Fruit fly (Drosophila melanogaster): Measurements from ENCODE around the gene CG10713.

The CG10713 gene

dm6 chr3L:13479609-13480240 is 44.7 kb upstream of the CG10713 start (continued):
- TF ChIP-seq gsb (GFP tag; IDR thresholded peaks at IDR 0.05) = 0 out of 2 replicates have a peak, but pooled peaks have one; percentile 43
- TF ChIP-seq CG17361 (GFP tag; IDR thresholded peaks at IDR 0.05) = peak; percentile 67; the same call in 2 of the 3 replicates
- TF ChIP-seq Opbp (GFP tag; IDR thresholded peaks at IDR 0.05; ENCODE audit: partially characterized antibody) = no peak
- no peak for TF ChIP-seq Stat92E (GFP tag; optimal IDR thresholded peaks at IDR 0.05)
- no peak for TF ChIP-seq CG1529 (GFP tag; optimal IDR thresholded peaks at IDR 0.05)
- TF ChIP-seq Gug (GFP tag; IDR thresholded peaks at IDR 0.05) = peak; percentile 19; the same call in 1 of the 4 replicates
- TF ChIP-seq Optix (GFP tag; IDR thresholded peaks at IDR 0.05) = no peak
- no peak for TF ChIP-seq Rx (GFP tag; IDR thresholded peaks at IDR 0.05)
- peak; percentile 78 for TF ChIP-seq lab (GFP tag; optimal IDR thresholded peaks at IDR 0.05)
- TF ChIP-seq Gsc (GFP tag; IDR thresholded peaks at IDR 0.05) = no peak
- TF ChIP-seq CG15011 (GFP tag; optimal IDR thresholded peaks at IDR 0.05) = peak; percentile 12
- TF ChIP-seq jigr1 (GFP tag; IDR thresholded peaks at IDR 0.05) = no peak
- TF ChIP-seq Nf-YA (GFP tag; IDR thresholded peaks at IDR 0.05) = 0 out of 2 replicates have a peak, but pooled peaks have one; percentile 39
- TF ChIP-seq cad (GFP tag; optimal IDR thresholded peaks at IDR 0.05) = no peak
- peak; percentile 35 to 53 for TF ChIP-seq dpn (GFP tag; optimal IDR thresholded peaks at IDR 0.05)
- TF ChIP-seq Hmx (GFP tag; optimal IDR thresholded peaks at IDR 0.05) = no peak
- no peak for TF ChIP-seq amos (GFP tag; IDR thresholded peaks at IDR 0.05; ENCODE audit: partially characterized antibody)
- peak; percentile 20; the same call in 1 of the 2 replicates for TF ChIP-seq E2f2 (GFP tag; IDR thresholded peaks at IDR 0.05)
- TF ChIP-seq dati (GFP tag; IDR thresholded peaks at IDR 0.05) = no peak
- peak; percentile 43 for TF ChIP-seq CG10274 (GFP tag; optimal IDR thresholded peaks at IDR 0.05)
- peak; percentile 50 for TF ChIP-seq Dip3 (GFP tag; optimal IDR thresholded peaks at IDR 0.05)
- no peak for TF ChIP-seq Elba2 (GFP tag; optimal IDR thresholded peaks at IDR 0.05)
- TF ChIP-seq CG7745 (tag; optimal IDR thresholded peaks at IDR 0.05) = no peak
- peak; percentile 2 for TF ChIP-seq CG4820 (GFP tag; optimal IDR thresholded peaks at IDR 0.05)
- TF ChIP-seq CG30403 (GFP tag; optimal IDR thresholded peaks at IDR 0.05) = peak; percentile 55
- no peak for TF ChIP-seq da (GFP tag; optimal IDR thresholded peaks at IDR 0.05)
- peak; percentile 20 for TF ChIP-seq Ssrp (tag; optimal IDR thresholded peaks at IDR 0.05)
- TF ChIP-seq Rfx (GFP tag; IDR thresholded peaks at IDR 0.05) = peak; percentile 69
- no peak for TF ChIP-seq btn (GFP tag; optimal IDR thresholded peaks at IDR 0.05)
- 0 out of 3 replicates have a peak, but pooled peaks have one; percentile 25 for TF ChIP-seq otp (GFP tag; IDR thresholded peaks at IDR 0.05)
- no peak for TF ChIP-seq ap (GFP tag; IDR thresholded peaks at IDR 0.05)
- TF ChIP-seq cg (GFP tag; optimal IDR thresholded peaks at IDR 0.05) = no peak
- no peak for TF ChIP-seq bsh (GFP tag; optimal IDR thresholded peaks at IDR 0.05)
- no peak for TF ChIP-seq pb (GFP tag; optimal IDR thresholded peaks at IDR 0.05)
- no peak for TF ChIP-seq Scr (GFP tag; IDR thresholded peaks at IDR 0.05; ENCODE audit: partially characterized antibody)
- no peak for TF ChIP-seq shn (GFP tag; optimal IDR thresholded peaks at IDR 0.05)
- peak; percentile 39; the same call in 1 of the 2 replicates for TF ChIP-seq E2f1 (GFP tag; IDR thresholded peaks at IDR 0.05)
- TF ChIP-seq insv (GFP tag; optimal IDR thresholded peaks at IDR 0.05) = no peak
- no peak for TF ChIP-seq Ravus (GFP tag; IDR thresholded peaks at IDR 0.05)
- TF ChIP-seq Atf6 (GFP tag; IDR thresholded peaks at IDR 0.05) = peak; percentile 33; the same call in 1 of the 2 replicates
- TF ChIP-seq B-H2 (GFP tag; optimal IDR thresholded peaks at IDR 0.05) = peak; percentile 15
- TF ChIP-seq CG7786 (GFP tag; optimal IDR thresholded peaks at IDR 0.05) = peak; percentile 63
- TF ChIP-seq slp2 (GFP tag; optimal IDR thresholded peaks at IDR 0.05) = no peak
- peak; percentile 30 for TF ChIP-seq az2 (GFP tag; optimal IDR thresholded peaks at IDR 0.05)
- no peak for TF ChIP-seq knrl (GFP tag; IDR thresholded peaks at IDR 0.05; ENCODE audit: partially characterized antibody)
- TF ChIP-seq Tbp (GFP tag; optimal IDR thresholded peaks at IDR 0.05) = no peak
- peak; percentile 39; the same call in 1 of the 2 replicates for TF ChIP-seq CG9932 (GFP tag; IDR thresholded peaks at IDR 0.05)
- no peak for TF ChIP-seq CG9609 (GFP tag; optimal IDR thresholded peaks at IDR 0.05)
- no peak for TF ChIP-seq Six4 (GFP tag; optimal IDR thresholded peaks at IDR 0.05)
- no peak for TF ChIP-seq H15 (GFP tag; IDR thresholded peaks at IDR 0.05)
- no peak for TF ChIP-seq CG11696 (GFP tag; IDR thresholded peaks at IDR 0.05)
